Worm (Caenorhabditis elegans): Measurements from ENCODE around the gene gpa-13.

gpa-13 gene

ce11 chrV:12725893-12726292, 28.8 kb downstream of the gpa-13 start, which contains the start of gene R11D1.12:
R11D1.12 (minus strand) TSS chrV:12725993.
- TF ChIP-seq ama-1 (optimal IDR thresholded peaks at IDR 0.05) (no peak), alr-1 (tag; optimal IDR thresholded peaks at IDR 0.05; ENCODE audit: borderline replicate concordance) (no peak), C34B4.2 (tag; optimal IDR thresholded peaks at IDR 0.05) (no peak), mab-9 (GFP tag; IDR thresholded peaks at IDR 0.05) (no peak), sptf-1 (tag; optimal IDR thresholded peaks at IDR 0.05) (no peak), vab-15 (tag; optimal IDR thresholded peaks at IDR 0.05) (no peak), ces-1 (GFP tag; optimal IDR thresholded peaks at IDR 0.05) (no peak), ztf-11 (tag; optimal IDR thresholded peaks at IDR 0.05) (no peak), snpc-4 (tag; optimal IDR thresholded peaks at IDR 0.05) (no peak), skn-1 (tag; optimal IDR thresholded peaks at IDR 0.05) (no peak), elt-3 (tag; optimal IDR thresholded peaks at IDR 0.05) (no peak)

DNA sequence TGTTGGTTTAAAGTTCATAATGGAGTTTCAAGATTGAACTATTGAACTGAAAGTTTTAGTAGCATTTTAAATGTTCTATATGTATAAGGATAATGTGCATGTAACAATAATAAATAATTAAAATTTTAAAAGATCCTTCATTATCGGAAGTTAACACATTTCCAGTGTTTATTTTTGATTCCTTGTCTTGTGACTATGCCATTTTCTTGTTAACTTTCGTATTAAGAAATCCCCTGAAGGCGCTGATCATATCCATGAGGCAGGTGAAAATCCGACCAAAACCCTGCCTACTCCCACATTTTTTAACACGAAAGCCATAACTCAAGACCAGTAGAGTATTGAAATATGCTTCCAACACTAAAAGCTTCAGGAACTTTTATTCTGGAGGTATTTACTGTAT, 35.0 kb downstream of the gpa-13 start, which contains the start of gene R11D1.7:
TSS of gene R11D1.7 (plus strand) at position 301 of the 400 bp plus-strand sequence.
- TF ChIP-seq nhr-12 (tag; optimal IDR thresholded peaks at IDR 0.05) (no peak), hlh-4 (tag; optimal IDR thresholded peaks at IDR 0.05) (peak; percentile 68)

DNA sequence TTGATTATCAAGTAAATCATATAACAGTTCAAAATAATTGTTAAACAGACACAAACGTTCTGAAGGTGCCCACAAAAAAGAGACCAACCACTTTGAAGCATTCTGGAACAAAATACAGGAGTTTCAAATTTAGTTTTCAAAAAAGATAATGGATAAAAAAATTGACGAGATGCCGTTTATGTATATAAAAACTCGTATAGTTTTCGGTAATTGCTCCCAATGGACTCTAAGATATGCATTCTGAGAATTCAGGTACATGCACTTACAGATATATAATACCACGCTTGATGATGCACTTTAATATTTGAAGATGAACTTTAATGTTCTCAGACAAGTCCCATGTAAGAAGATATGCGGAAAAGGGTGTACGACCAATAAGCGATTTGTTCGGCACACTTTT, 36.1 kb downstream of the gpa-13 start, which contains the start of gene str-181:
TSS of gene str-181 (minus strand) at position 101 of the 400 bp plus-strand sequence.
- TF ChIP-seq jun-1 (tag; optimal IDR thresholded peaks at IDR 0.05) (no peak), nhr-90 (tag; optimal IDR thresholded peaks at IDR 0.05; ENCODE audit: poor library complexity) (no peak), mef-2 (tag; optimal IDR thresholded peaks at IDR 0.05) (no peak), fkh-4 (tag; optimal IDR thresholded peaks at IDR 0.05; ENCODE audit: borderline replicate concordance) (no peak), nhr-28 (tag; optimal IDR thresholded peaks at IDR 0.05) (no peak), swsn-7 (tag; optimal IDR thresholded peaks at IDR 0.05) (no peak), nhr-76 (tag; optimal IDR thresholded peaks at IDR 0.05) (no peak), mdl-1 (tag; optimal IDR thresholded peaks at IDR 0.05) (no peak), pqm-1 (tag; optimal IDR thresholded peaks at IDR 0.05) (no peak), nhr-85 (tag) (no peak), snpc-4 (tag; optimal IDR thresholded peaks at IDR 0.05) (no peak), fkh-10 (GFP tag; optimal IDR thresholded peaks at IDR 0.05) (no peak), unc-30 (tag; optimal IDR thresholded peaks at IDR 0.05) (no peak), ceh-63 (GFP tag; optimal IDR thresholded peaks at IDR 0.05) (no peak)

ce11 chrV:12716447-12716846, 38.3 kb downstream of the gpa-13 start, which contains the start of gene str-178:
str-178 (minus strand) TSS chrV:12716547.
- TF ChIP-seq egl-13 (tag; optimal IDR thresholded peaks at IDR 0.05) (no peak), mab-9 (GFP tag; IDR thresholded peaks at IDR 0.05) (no peak), dpl-1 (GFP tag; optimal IDR thresholded peaks at IDR 0.05) (no peak), zip-4 (GFP tag; optimal IDR thresholded peaks at IDR 0.05) (no peak), lir-3 (tag; optimal IDR thresholded peaks at IDR 0.05; ENCODE audit: poor library complexity) (no peak), fkh-4 (tag; optimal IDR thresholded peaks at IDR 0.05; ENCODE audit: borderline replicate concordance) (no peak), isw-1 (GFP tag; IDR thresholded peaks at IDR 0.05) (no peak), egl-27 (tag; optimal IDR thresholded peaks at IDR 0.05) (no peak), nhr-77 (tag; optimal IDR thresholded peaks at IDR 0.05) (no peak), unc-30 (tag; optimal IDR thresholded peaks at IDR 0.05) (no peak), ets-5 (GFP tag; IDR thresholded peaks at IDR 0.05) (no peak), lin-13 (GFP tag; optimal IDR thresholded peaks at IDR 0.05) (no peak), aha-1 (tag; optimal IDR thresholded peaks at IDR 0.05) (no peak), nhr-11 (tag; optimal IDR thresholded peaks at IDR 0.05) (no peak), unc-62 (GFP tag; optimal IDR thresholded peaks at IDR 0.05) (no peak), C04F5.9 (tag; optimal IDR thresholded peaks at IDR 0.05) (no peak), efl-1 (optimal IDR thresholded peaks at IDR 0.05) (no peak), efl-1 (GFP tag; optimal IDR thresholded peaks at IDR 0.05 in 1 of 2) (no peak), nhr-76 (tag; optimal IDR thresholded peaks at IDR 0.05) (no peak)

Measured in whole organism, L1 larva.